Fruit fly (Drosophila melanogaster) whole organism, embryonic: Measurements from ENCODE around the gene Noa36.
A peak's percentile ranks its signal among the peaks of the same experiment; 100 is the strongest.

ENCODE experiments used
- CG10209 ChIP-seq: fragments of 200-800 bp; sonication (Bioruptor generic); optimal IDR thresholded peaks from 3 replicates; lab custom pipeline; 2017; ENCODE audit warnings: missing biosample characterization, mild to moderate bottlenecking, missing genetic modification characterization, missing genetic modification reagents
- CG11398 ChIP-seq: fragments of 200-800 bp; sonication (Bioruptor generic); optimal IDR thresholded peaks from 2 replicates; lab custom pipeline; 2016; ENCODE audit warnings: missing biosample characterization, missing genetic modification characterization
- CG11696 ChIP-seq: fragments of 200-800 bp; sonication (Bioruptor generic); IDR thresholded peaks from 2 replicates; pipeline ENCODE4 v1.3.6; 2022; ENCODE audit warnings: missing biosample characterization, missing genetic modification characterization
- CG12219 ChIP-seq: fragments of 200-800 bp; sonication (Bioruptor generic); optimal IDR thresholded peaks from 3 replicates; lab custom pipeline; 2018; ENCODE audit warnings: missing biosample characterization, mild to moderate bottlenecking, missing genetic modification characterization
- CG12769 ChIP-seq: fragments of 200-800 bp; sonication (Bioruptor generic); optimal IDR thresholded peaks from 2 replicates; lab custom pipeline; 2019; ENCODE audit warnings: missing biosample characterization, mild to moderate bottlenecking, missing genetic modification characterization, moderate library complexity
- CG13624 ChIP-seq: fragments of 200-800 bp; sonication (Bioruptor generic); optimal IDR thresholded peaks from 2 replicates; lab custom pipeline; 2016; ENCODE audit warnings: missing biosample characterization, missing genetic modification characterization
- CG14710 ChIP-seq: fragments of 200-800 bp; sonication (Bioruptor generic); optimal IDR thresholded peaks from 3 replicates; lab custom pipeline; 2019; ENCODE audit warnings: missing biosample characterization, mild to moderate bottlenecking, missing genetic modification characterization, moderate library complexity
- CG14860 ChIP-seq: fragments of 200-800 bp; sonication (Bioruptor generic); IDR thresholded peaks from 3 replicates; pipeline ENCODE4 v1.3.6; 2022; ENCODE audit warnings: missing biosample characterization, missing genetic modification characterization; ENCODE audit not compliant: partially characterized antibody
- CG17328 ChIP-seq: fragments of 200-800 bp; sonication (Bioruptor generic); IDR thresholded peaks from 2 replicates; pipeline ENCODE4 v1.3.6; 2022; ENCODE audit warnings: missing biosample characterization, missing genetic modification characterization
- CG17912 ChIP-seq: fragments of 200-800 bp; sonication (Bioruptor generic); optimal IDR thresholded peaks from 2 replicates; lab custom pipeline; 2018; ENCODE audit warnings: missing biosample characterization, mild to moderate bottlenecking, missing genetic modification characterization
- CG18011 ChIP-seq: fragments of 200-800 bp; sonication (Bioruptor generic); optimal IDR thresholded peaks from 2 replicates; lab custom pipeline; 2017; ENCODE audit warnings: missing biosample characterization, missing genetic modification characterization, mild to moderate bottlenecking, moderate library complexity, missing genotype
- CG18262 ChIP-seq: fragments of 200-800 bp; optimal IDR thresholded peaks from 3 replicates; lab custom pipeline; 2019; ENCODE audit warnings: missing biosample characterization, mild to moderate bottlenecking, missing genetic modification characterization, moderate library complexity
- CG2202 ChIP-seq: fragments of 200-800 bp; sonication (Bioruptor generic); optimal IDR thresholded peaks from 2 replicates; lab custom pipeline; 2018; ENCODE audit warnings: missing biosample characterization, mild to moderate bottlenecking, missing genetic modification characterization
- CG2889 ChIP-seq: fragments of 200-800 bp; sonication (Bioruptor generic); IDR thresholded peaks from 3 replicates; pipeline ENCODE4 v1.3.6; 2022; ENCODE audit warnings: missing biosample characterization, missing genetic modification characterization
- CG3065 ChIP-seq: fragments of 200-800 bp; sonication (Bioruptor generic); optimal IDR thresholded peaks from 2 replicates; lab custom pipeline; 2016; ENCODE audit warnings: missing biosample characterization, missing genetic modification characterization
- CG34224 ChIP-seq: fragments of 200-800 bp; sonication (Bioruptor generic); IDR thresholded peaks from 3 replicates; pipeline ENCODE4 v1.3.6; 2022; ENCODE audit warnings: missing biosample characterization, missing genetic modification characterization; ENCODE audit not compliant: partially characterized antibody
- CG3847 ChIP-seq: fragments of 200-800 bp; sonication (Bioruptor generic); IDR thresholded peaks from 2 replicates; pipeline ENCODE4 v1.3.6; 2022; ENCODE audit warnings: missing biosample characterization, missing genetic modification characterization
- CG4282 ChIP-seq: fragments of 200-800 bp; sonication (Bioruptor generic); optimal IDR thresholded peaks from 2 replicates; lab custom pipeline; 2016; ENCODE audit warnings: missing biosample characterization, missing genetic modification characterization
- CG4328 ChIP-seq: fragments of 200-800 bp; sonication (Bioruptor generic); optimal IDR thresholded peaks from 3 replicates; lab custom pipeline; 2017; ENCODE audit warnings: missing biosample characterization, missing genetic modification reagents, missing genetic modification characterization
- CG4730 ChIP-seq: fragments of 200-800 bp; sonication (Bioruptor generic); IDR thresholded peaks from 2 replicates; pipeline ENCODE4 v1.3.6; 2022; ENCODE audit warnings: missing biosample characterization, missing genetic modification characterization
- CG7987 ChIP-seq: fragments of 200-800 bp; sonication (Bioruptor generic); optimal IDR thresholded peaks from 2 replicates; lab custom pipeline; 2018; ENCODE audit warnings: missing biosample characterization, mild to moderate bottlenecking, missing genetic modification characterization, moderate library complexity
- Camta ChIP-seq: fragments of 200-800 bp; sonication (Bioruptor generic); optimal IDR thresholded peaks from 2 replicates; lab custom pipeline; 2016; ENCODE audit warnings: missing biosample characterization, missing genetic modification characterization
- Deaf1 ChIP-seq: fragments of 200-800 bp; optimal IDR thresholded peaks from 3 replicates; lab custom pipeline; 2019; ENCODE audit warnings: missing biosample characterization, mild to moderate bottlenecking, missing genetic modification characterization, moderate library complexity
- HmgD ChIP-seq: fragments of 200-800 bp; sonication (Bioruptor generic); optimal IDR thresholded peaks from 3 replicates; lab custom pipeline; 2016; ENCODE audit warnings: missing biosample characterization, missing genetic modification characterization
- Hr78 ChIP-seq, 2 experiments: fragments of 200-800 bp in 1 of 2; fragments of >200 bp in 1 of 2; sonication (Bioruptor generic) in 1 of 2; optimal IDR thresholded peaks; 2 replicates each; lab custom pipeline; 2017 to 2019; ENCODE audit warnings: missing biosample characterization in 2 of 2, missing genetic modification characterization in 2 of 2, mild to moderate bottlenecking in 1 of 2, moderate library complexity in 1 of 2
- Lpt ChIP-seq: fragments of >200 bp; optimal IDR thresholded peaks from 2 replicates; lab custom pipeline; 2018; ENCODE audit warnings: missing biosample characterization, missing genetic modification characterization
- Nf-YC ChIP-seq: fragments of 200-800 bp; optimal IDR thresholded peaks from 3 replicates; lab custom pipeline; 2019; ENCODE audit warnings: missing biosample characterization, mild to moderate bottlenecking, missing genetic modification characterization, moderate library complexity
- Oaz ChIP-seq: fragments of 200-800 bp; sonication (Bioruptor generic); IDR thresholded peaks from 2 replicates; pipeline ENCODE4 v1.3.6; 2022; ENCODE audit warnings: missing biosample characterization, missing genetic modification characterization
- Scr ChIP-seq: fragments of 200-800 bp; sonication (Bioruptor generic); IDR thresholded peaks from 2 replicates; pipeline ENCODE4 v1.3.6; 2022; ENCODE audit warnings: missing biosample characterization, missing genetic modification characterization; ENCODE audit not compliant: partially characterized antibody
- amos ChIP-seq: fragments of 200-800 bp; sonication (Bioruptor generic); IDR thresholded peaks from 2 replicates; pipeline ENCODE4 v1.3.6; 2022; ENCODE audit warnings: missing biosample characterization, missing genetic modification characterization; ENCODE audit not compliant: partially characterized antibody
- caup ChIP-seq: fragments of 200-800 bp; sonication (Bioruptor generic); optimal IDR thresholded peaks from 3 replicates; lab custom pipeline; 2017; ENCODE audit warnings: missing biosample characterization, mild to moderate bottlenecking, missing genetic modification characterization, moderate library complexity; ENCODE audit not compliant: severe bottlenecking
- crp ChIP-seq, 2 experiments: fragments of 200-800 bp; sonication (Bioruptor generic); optimal IDR thresholded peaks; 2 replicates in 1 of 2; 3 replicates in 1 of 2; lab custom pipeline; 2017; ENCODE audit warnings: missing biosample characterization in 2 of 2, missing genetic modification characterization in 2 of 2, mild to moderate bottlenecking in 1 of 2, moderate library complexity in 1 of 2
- dm ChIP-seq: fragments of 200-800 bp; sonication (Bioruptor generic); optimal IDR thresholded peaks from 3 replicates; lab custom pipeline; 2016; ENCODE audit warnings: missing biosample characterization, missing genetic modification characterization
- dpn ChIP-seq, 2 experiments: fragments of 200-800 bp; sonication (Bioruptor generic); optimal IDR thresholded peaks; 3 replicates each; lab custom pipeline; 2016; ENCODE audit warnings: missing biosample characterization in 2 of 2, missing genetic modification characterization in 2 of 2
- emc ChIP-seq: fragments of 200-800 bp; sonication (Bioruptor generic); optimal IDR thresholded peaks from 2 replicates; lab custom pipeline; 2016; ENCODE audit warnings: missing biosample characterization, missing genetic modification characterization
- ewg ChIP-seq: fragments of 200-800 bp; sonication (Bioruptor generic); optimal IDR thresholded peaks from 3 replicates; lab custom pipeline; 2017; ENCODE audit warnings: mild to moderate bottlenecking, missing biosample characterization, missing genetic modification reagents, missing genetic modification characterization
- eyg ChIP-seq: fragments of 200-800 bp; sonication (Bioruptor generic); optimal IDR thresholded peaks from 3 replicates; lab custom pipeline; 2016; ENCODE audit warnings: missing biosample characterization, missing genetic modification characterization
- gem ChIP-seq: fragments of 200-800 bp; sonication (Bioruptor generic); optimal IDR thresholded peaks from 2 replicates; lab custom pipeline; 2019; ENCODE audit warnings: missing biosample characterization, mild to moderate bottlenecking, missing genetic modification characterization, moderate library complexity
- grau ChIP-seq: fragments of 200-800 bp; optimal IDR thresholded peaks from 3 replicates; lab custom pipeline; 2019; ENCODE audit warnings: missing biosample characterization, mild to moderate bottlenecking, missing genetic modification characterization, moderate library complexity
- hbn ChIP-seq: fragments of 200-800 bp; sonication (Bioruptor generic); IDR thresholded peaks from 2 replicates; pipeline ENCODE4 v1.3.6; 2022; ENCODE audit warnings: missing biosample characterization, missing genetic modification characterization; ENCODE audit not compliant: partially characterized antibody
- ken ChIP-seq: fragments of 200-800 bp; sonication (Bioruptor generic); IDR thresholded peaks from 3 replicates; pipeline ENCODE4 v1.3.6; 2022; ENCODE audit warnings: missing biosample characterization, missing genetic modification characterization
- luna ChIP-seq: fragments of 200-800 bp; sonication (Bioruptor generic); optimal IDR thresholded peaks from 2 replicates; lab custom pipeline; 2016; ENCODE audit warnings: missing biosample characterization, missing genetic modification characterization
- mirr ChIP-seq: fragments of 200-800 bp; sonication (Bioruptor generic); optimal IDR thresholded peaks from 3 replicates; lab custom pipeline; 2018; ENCODE audit warnings: missing biosample characterization, mild to moderate bottlenecking, missing genetic modification characterization
- slbo ChIP-seq: fragments of 200-800 bp; sonication (Bioruptor generic); IDR thresholded peaks from 2 replicates; pipeline ENCODE4 v1.3.6; 2022; ENCODE audit warnings: missing biosample characterization, missing genetic modification characterization
- tin ChIP-seq: fragments of 200-800 bp; sonication (Bioruptor generic); optimal IDR thresholded peaks from 3 replicates; lab custom pipeline; 2016; ENCODE audit warnings: missing biosample characterization, missing genetic modification characterization
- tx ChIP-seq: fragments of 200-800 bp; sonication (Bioruptor generic); optimal IDR thresholded peaks from 2 replicates; lab custom pipeline; 2016; ENCODE audit warnings: missing biosample characterization, missing genetic modification characterization
- unc-4 ChIP-seq: fragments of 200-800 bp; sonication (Bioruptor generic); IDR thresholded peaks from 2 replicates; pipeline ENCODE4 v1.3.6; 2022; ENCODE audit warnings: missing biosample characterization, missing genetic modification characterization; ENCODE audit not compliant: partially characterized antibody
- wor ChIP-seq: fragments of 200-800 bp; sonication (Bioruptor generic); IDR thresholded peaks from 2 replicates; pipeline ENCODE4 v1.3.6; 2022; ENCODE audit warnings: missing biosample characterization, missing genetic modification characterization
- zen2 ChIP-seq: fragments of 200-800 bp; sonication (Bioruptor generic); IDR thresholded peaks from 3 replicates; pipeline ENCODE4 v1.3.6; 2022; ENCODE audit warnings: missing biosample characterization, missing genetic modification characterization; ENCODE audit not compliant: partially characterized antibody

Gene Noa36

dm6 chr3R:28631753-28632152 is 32.7 kb upstream of the Noa36 start (continued):
- TF ChIP-seq CG13624 (GFP tag; lab: Kevin White, UChicago) (peak; percentile 12), CG12219 (GFP tag; lab: Kevin White, UChicago) (no peak), hbn (no peak), Camta (GFP tag; lab: Kevin White, UChicago) (peak; percentile 35), Deaf1 (tag; lab: Kevin White, UChicago) (no peak), zen2 (GFP tag; lab: Robert Waterston, UW) (no peak), luna (no peak), wor (GFP tag; lab: Robert Waterston, UW) (no peak), CG3065 (GFP tag; lab: Kevin White, UChicago) (no peak), CG4282 (peak; percentile 56), amos (no peak), CG12769 (tag; lab: Kevin White, UChicago) (peak; percentile 45), CG4730 (GFP tag; lab: Robert Waterston, UW) (no peak), CG3847 (GFP tag; lab: Robert Waterston, UW) (peak; percentile 32; the same call in 1 of the 2 replicates), Oaz (GFP tag; lab: Robert Waterston, UW) (no peak), Hr78 (GFP tag; optimal IDR thresholded peaks at IDR 0.05; lab: Kevin White, UChicago) (no peak), ken (GFP tag; lab: Robert Waterston, UW) (0 out of 3 replicates have a peak, but pooled peaks have one; percentile 60), gem (peak; percentile 72), tin (GFP tag; lab: Kevin White, UChicago) (peak; percentile 80), slbo (GFP tag; lab: Robert Waterston, UW) (peak; percentile 34; the same call in 1 of the 2 replicates), CG17912 (GFP tag; lab: Kevin White, UChicago) (no peak), CG11398 (GFP tag; lab: Kevin White, UChicago) (no peak), CG7987 (GFP tag; lab: Kevin White, UChicago) (peak; percentile 47), Scr (GFP tag; lab: Robert Waterston, UW) (no peak), dm (GFP tag; lab: Kevin White, UChicago) (no peak), crp (GFP tag; optimal IDR thresholded peaks at IDR 0.05; lab: Kevin White, UChicago) (no peak), emc (no peak), CG17328 (GFP tag; lab: Robert Waterston, UW) (peak; percentile 59), mirr (GFP tag; lab: Kevin White, UChicago) (no peak), CG4328 (no peak), CG18011 (GFP tag; lab: Kevin White, UChicago) (no peak), CG14710 (peak; percentile 61), CG18262 (peak; percentile 60), HmgD (GFP tag; lab: Kevin White, UChicago) (peak; percentile 52), ewg (GFP tag; lab: Kevin White, UChicago) (peak; percentile 16), Lpt (GFP tag; lab: Kevin White, UChicago) (no peak), grau (peak; percentile 40), CG14860 (no peak), CG10209 (GFP tag; lab: Kevin White, UChicago) (peak; percentile 35), unc-4 (no peak), CG2889 (GFP tag; lab: Robert Waterston, UW) (peak; percentile 48; the same call in 1 of the 3 replicates), caup (GFP tag; lab: Kevin White, UChicago) (peak; percentile 33), Nf-YC (tag; lab: Kevin White, UChicago) (no peak), tx (GFP tag; lab: Kevin White, UChicago) (no peak), CG11696 (GFP tag; lab: Robert Waterston, UW) (0 out of 2 replicates have a peak, but pooled peaks have one; percentile 20), eyg (no peak), CG34224 (GFP tag; lab: Robert Waterston, UW) (no peak), dpn (GFP tag; optimal IDR thresholded peaks at IDR 0.05; lab: Kevin White, UChicago) (peak; percentile 21 to 65), CG2202 (no peak)
